Fruit fly (Drosophila melanogaster) whole organism: ENCODE data around the gene CG31321.

Source experiments
- CG8478 ChIP-seq: fragments of >200 bp; optimal IDR thresholded peaks from 2 replicates; lab custom pipeline; 2018; ENCODE audit warnings: inconsistent platforms
- usp ChIP-seq: fragments of >200 bp; optimal IDR thresholded peaks from 2 replicates; lab custom pipeline; 2017; ENCODE audit warnings: missing biosample characterization, missing genetic modification characterization, mixed read lengths

- no peak for TF ChIP-seq usp (GFP tag; lab: Kevin White, UChicago)
- no peak for TF ChIP-seq CG8478 (lab: Kevin White, UChicago)
Measured at dm6 chr3R:14279311-14279998, 30.7 kb upstream of the CG31321 start.
